Worm (Caenorhabditis elegans) whole organism, midembryonic: ENCODE data around the gene K10B3.5.

Experiments
- T22C8.4 ChIP-seq: fragments of 200-800 bp; sonication (Bioruptor generic); IDR thresholded peaks from 2 replicates; pipeline ENCODE4 v1.3.6; 2022; ENCODE audit warnings: missing genetic modification characterization, missing compliant biosample characterization
- cog-1 ChIP-seq: sonication (generic microtip); optimal IDR thresholded peaks from 2 replicates; lab custom pipeline; 2016; ENCODE audit warnings: missing genetic modification characterization, missing compliant biosample characterization
- flt-1 ChIP-seq: fragments of 200-800 bp; sonication (Bioruptor generic); IDR thresholded peaks from 2 replicates; pipeline ENCODE4 v1.3.6; 2022; ENCODE audit warnings: missing genetic modification characterization, missing compliant biosample characterization
- klf-2 ChIP-seq: fragments of 200-800 bp; sonication (Bioruptor generic); conservative IDR thresholded peaks from 2 replicates; pipeline ENCODE4 v1.3.6; 2022; ENCODE audit warnings: missing genetic modification reagents, missing genetic modification characterization, missing compliant biosample characterization
- med-1 ChIP-seq: sonication (generic microtip); optimal IDR thresholded peaks from 2 replicates; lab custom pipeline; 2017; ENCODE audit warnings: missing genetic modification characterization, mild to moderate bottlenecking, missing compliant biosample characterization, antibody characterized with exemption, missing genetic modification reagents; ENCODE audit not compliant: insufficient read depth
- ref-1 ChIP-seq: fragments of 200-800 bp; sonication (Bioruptor generic); conservative IDR thresholded peaks from 2 replicates; pipeline ENCODE4 v1.3.6; 2022; ENCODE audit warnings: missing genetic modification reagents, missing genetic modification characterization, missing compliant biosample characterization
- tab-1 ChIP-seq: fragments of 200-800 bp; sonication (Bioruptor generic); IDR thresholded peaks from 2 replicates; pipeline ENCODE4 v1.3.6; 2022; ENCODE audit warnings: missing genetic modification characterization, missing compliant biosample characterization
- ztf-23 ChIP-seq: fragments of 200-800 bp; sonication (Bioruptor generic); IDR thresholded peaks from 2 replicates; pipeline ENCODE4 v1.3.6; 2022; ENCODE audit warnings: missing genetic modification reagents, missing genetic modification characterization, missing compliant biosample characterization
- ztf-29 ChIP-seq: fragments of 200-800 bp; sonication (Bioruptor generic); IDR thresholded peaks from 2 replicates; pipeline ENCODE4 v1.3.6; 2022; ENCODE audit warnings: missing genetic modification reagents, missing genetic modification characterization, missing compliant biosample characterization

The K10B3.5 gene

DNA sequence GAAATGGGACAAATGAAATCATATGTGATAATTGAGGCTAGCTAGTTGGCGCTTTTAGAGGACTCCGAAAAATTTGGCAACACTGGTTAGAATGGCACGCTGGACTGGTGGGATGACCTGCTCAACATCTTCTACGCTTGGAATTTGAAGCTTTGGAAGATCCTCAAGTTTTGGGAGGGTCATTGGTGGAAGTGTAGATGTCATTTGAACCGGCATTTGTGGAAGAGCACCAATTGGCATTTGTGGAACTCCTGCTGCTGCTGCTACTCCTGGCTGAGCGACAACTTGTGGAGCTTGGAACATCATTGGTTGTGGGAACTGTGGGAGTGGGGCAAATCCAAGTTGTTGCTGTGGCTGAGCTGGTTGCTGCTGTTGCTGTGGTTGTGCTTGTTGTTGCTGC is 13.8 kb downstream of the K10B3.5 start:
- TF ChIP-seq flt-1 (GFP tag; lab: Robert Waterston, UW) (no peak), ztf-29 (GFP tag; lab: Robert Waterston, UW) (no peak), med-1 (GFP tag; lab: Kevin White, UChicago) (no peak)

DNA sequence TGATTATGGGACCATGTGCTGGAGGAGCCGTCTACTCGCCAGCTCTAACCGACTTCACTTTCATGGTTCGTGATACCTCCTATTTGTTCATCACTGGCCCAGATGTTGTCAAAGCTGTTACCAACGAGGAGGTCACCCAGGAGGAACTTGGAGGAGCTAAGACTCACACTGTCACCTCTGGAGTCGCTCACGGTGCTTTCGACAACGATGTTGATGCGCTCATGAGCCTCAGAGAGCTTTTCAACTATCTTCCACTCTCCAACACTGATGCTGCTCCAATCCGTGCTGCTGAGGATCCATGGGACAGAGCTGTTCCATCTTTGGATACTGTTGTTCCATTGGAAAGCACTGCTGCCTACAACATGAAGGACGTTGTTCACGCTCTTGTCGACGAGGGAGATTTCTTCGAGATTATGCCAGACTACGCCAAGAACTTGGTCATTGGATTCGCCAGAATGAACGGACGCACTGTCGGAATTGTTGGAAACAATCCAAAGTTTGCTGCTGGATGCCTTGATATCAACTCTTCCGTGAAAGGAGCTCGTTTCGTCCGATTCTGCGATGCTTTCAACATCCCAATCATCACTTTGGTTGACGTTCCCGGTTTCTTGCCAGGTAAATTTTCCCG is 15.0 kb downstream of the K10B3.5 start:
- TF ChIP-seq ref-1 (GFP tag; lab: Robert Waterston, UW) (no peak), tab-1 (no peak), ztf-23 (GFP tag; lab: Robert Waterston, UW) (no peak), klf-2 (GFP tag; lab: Robert Waterston, UW) (no peak), flt-1 (GFP tag; lab: Robert Waterston, UW) (no peak), cog-1 (tag; lab: Kevin White, UChicago) (no peak), ztf-29 (GFP tag; lab: Robert Waterston, UW) (no peak), T22C8.4 (no peak)

DNA sequence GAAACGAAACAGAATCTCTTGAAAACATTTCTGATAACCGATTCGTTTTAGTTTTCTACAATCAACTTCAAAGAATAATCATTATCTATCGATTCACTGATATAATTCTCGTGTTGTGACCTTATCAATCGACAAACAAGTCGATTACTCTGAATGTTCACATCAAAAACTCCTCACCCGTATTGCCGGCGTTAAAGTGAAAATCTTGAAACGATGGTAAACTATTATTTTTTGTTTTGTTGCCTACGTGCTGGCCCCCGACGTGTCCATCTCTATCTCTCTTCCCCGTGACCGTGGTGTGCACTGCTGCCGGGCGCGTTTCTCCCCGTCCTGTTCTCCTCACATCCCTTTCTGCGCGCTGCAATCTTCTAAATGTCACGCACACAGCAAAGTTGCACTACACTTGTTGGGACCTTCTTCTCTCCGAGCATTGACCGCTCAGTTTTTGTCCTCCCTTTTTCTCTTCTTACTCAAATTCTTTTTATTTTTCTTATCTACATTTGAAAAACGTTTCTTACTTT is 16.3 kb downstream of the K10B3.5 start:
- TF ChIP-seq cog-1 (tag; lab: Kevin White, UChicago) (no peak), flt-1 (GFP tag; lab: Robert Waterston, UW) (no peak), klf-2 (GFP tag; lab: Robert Waterston, UW) (no peak), ztf-23 (GFP tag; lab: Robert Waterston, UW) (no peak), ref-1 (GFP tag; lab: Robert Waterston, UW) (no peak), ztf-29 (GFP tag; lab: Robert Waterston, UW) (no peak), T22C8.4 (no peak), tab-1 (no peak), med-1 (GFP tag; lab: Kevin White, UChicago) (no peak)

DNA sequence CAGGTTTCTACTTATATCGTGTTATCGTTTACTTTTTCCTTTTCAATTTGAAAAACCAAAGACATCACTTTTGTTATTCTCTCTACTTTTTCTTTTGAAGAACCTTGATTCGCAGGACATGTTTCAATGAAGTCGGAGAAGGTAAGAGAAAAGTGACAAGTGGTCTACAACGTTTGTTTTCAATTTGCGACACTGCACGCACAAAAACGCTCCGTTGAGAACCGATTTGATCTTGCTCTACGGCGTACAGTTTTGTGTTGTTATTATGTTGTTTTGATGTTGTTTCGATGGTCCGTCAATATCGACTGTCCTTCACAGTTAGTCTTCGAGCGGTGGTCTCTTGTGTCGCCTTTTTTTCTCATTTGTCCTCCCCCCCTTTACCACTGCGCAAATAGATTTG is 16.9 kb downstream of the K10B3.5 start, which contains the start of gene pccb-1:
pccb-1 (plus strand) TSS at position 127 of the 400 bp plus-strand sequence.
- no peak for TF ChIP-seq ref-1 (GFP tag; lab: Robert Waterston, UW)

DNA sequence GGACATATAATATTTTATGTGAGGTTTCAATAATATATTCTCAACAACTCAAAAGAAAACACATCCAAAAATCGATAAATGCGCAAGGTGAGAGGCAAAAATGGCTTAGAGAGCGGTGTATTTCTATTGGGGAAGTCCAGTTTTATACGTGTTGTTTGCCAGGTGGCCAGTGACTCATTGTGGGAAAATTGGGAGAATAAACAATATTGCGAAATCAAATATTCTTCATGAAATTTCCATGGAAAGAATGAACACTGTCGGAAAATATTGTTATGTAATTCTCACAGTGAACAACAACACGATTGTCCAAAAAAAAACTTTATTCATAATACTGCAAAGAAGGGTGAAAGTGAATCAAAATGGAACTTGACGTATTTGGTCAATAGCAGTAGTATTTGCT is 18.6 kb downstream of the K10B3.5 start:
- no peak for TF ChIP-seq ztf-23 (GFP tag; lab: Robert Waterston, UW)
- TF ChIP-seq ref-1 (GFP tag; lab: Robert Waterston, UW) = no peak
- TF ChIP-seq klf-2 (GFP tag; lab: Robert Waterston, UW) = no peak
- no peak for TF ChIP-seq T22C8.4
- TF ChIP-seq tab-1 = no peak
- no peak for TF ChIP-seq flt-1 (GFP tag; lab: Robert Waterston, UW)
- no peak for TF ChIP-seq med-1 (GFP tag; lab: Kevin White, UChicago)
- no peak for TF ChIP-seq cog-1 (tag; lab: Kevin White, UChicago)
- no peak for TF ChIP-seq ztf-29 (GFP tag; lab: Robert Waterston, UW)

DNA sequence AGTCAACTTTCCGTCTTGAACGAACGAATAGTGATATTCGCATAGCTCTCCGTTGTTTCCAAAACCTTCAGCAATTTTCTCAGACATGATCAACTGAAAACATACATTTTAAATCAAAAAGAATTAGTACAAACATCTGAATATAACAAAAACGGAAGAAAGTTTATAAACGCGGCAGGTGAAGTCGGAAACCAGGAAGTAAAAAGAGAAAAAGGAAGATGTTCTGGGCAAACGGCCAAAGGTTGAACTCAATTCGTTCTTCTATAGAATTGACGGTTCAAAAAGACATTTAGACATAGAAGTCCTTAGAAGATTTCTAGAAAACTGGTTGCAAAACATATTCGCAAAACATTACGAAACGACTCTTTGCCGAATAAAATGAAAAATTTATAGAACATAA is 19.0 kb downstream of the K10B3.5 start, which contains the start of gene F52E4.5:
F52E4.5 (minus strand) TSS at position 101 of the 400 bp plus-strand sequence.
- TF ChIP-seq ztf-29 (GFP tag; lab: Robert Waterston, UW) (no peak), ztf-23 (GFP tag; lab: Robert Waterston, UW) (no peak), T22C8.4 (no peak), klf-2 (GFP tag; lab: Robert Waterston, UW) (no peak), tab-1 (no peak), ref-1 (GFP tag; lab: Robert Waterston, UW) (no peak), flt-1 (GFP tag; lab: Robert Waterston, UW) (no peak), cog-1 (tag; lab: Kevin White, UChicago) (no peak), med-1 (GFP tag; lab: Kevin White, UChicago) (no peak)

DNA sequence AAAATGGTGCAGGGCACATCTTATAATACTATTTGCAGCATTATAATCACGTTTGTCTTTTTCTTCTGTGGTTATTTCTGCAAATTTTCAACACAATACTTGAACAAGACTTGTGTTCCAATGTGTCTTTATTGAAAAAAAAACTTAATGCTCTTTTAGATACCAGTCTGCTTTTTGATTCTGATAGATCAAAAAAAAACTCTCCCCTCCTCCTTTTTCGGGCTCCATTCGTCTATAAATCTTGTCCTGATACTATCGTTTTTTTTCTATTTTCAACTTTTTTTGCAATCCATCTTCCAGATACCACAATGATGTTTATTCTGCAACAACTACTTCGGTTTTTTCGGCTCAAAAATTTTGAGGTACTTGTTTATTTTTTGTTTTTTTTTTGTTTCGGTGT is 25.5 kb downstream of the K10B3.5 start, which contains the start of gene twk-16:
twk-16 (plus strand) TSS at position 301 of the 400 bp plus-strand sequence.
- no peak for TF ChIP-seq ref-1 (GFP tag; lab: Robert Waterston, UW)
- no peak for TF ChIP-seq ztf-29 (GFP tag; lab: Robert Waterston, UW)
- TF ChIP-seq ztf-23 (GFP tag; lab: Robert Waterston, UW) = no peak
- no peak for TF ChIP-seq cog-1 (tag; lab: Kevin White, UChicago)
- TF ChIP-seq med-1 (GFP tag; lab: Kevin White, UChicago) = no peak
- TF ChIP-seq tab-1 = no peak
- no peak for TF ChIP-seq flt-1 (GFP tag; lab: Robert Waterston, UW)
- no peak for TF ChIP-seq klf-2 (GFP tag; lab: Robert Waterston, UW)
- TF ChIP-seq T22C8.4 = no peak

DNA sequence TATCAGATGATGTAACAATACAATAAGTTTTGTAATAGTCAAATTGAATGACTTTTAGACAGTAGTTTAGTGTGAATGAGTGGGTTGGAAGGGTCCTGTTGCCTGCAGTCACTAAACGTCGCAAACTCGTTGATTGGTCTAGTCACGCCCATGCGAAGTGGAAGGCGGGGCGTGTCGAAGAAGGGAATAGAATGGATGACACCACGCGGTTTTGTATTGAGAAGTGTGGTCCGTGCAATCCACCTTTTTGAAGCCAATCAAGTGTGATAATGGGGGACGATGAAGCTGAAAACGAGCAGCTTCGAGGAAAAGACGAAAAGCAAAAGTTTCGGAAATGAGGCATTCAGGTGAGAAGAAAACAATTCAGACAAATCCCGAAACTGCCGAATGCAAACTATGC is 36.0 kb downstream of the K10B3.5 start, which contains the start of gene ceh-31:
ceh-31 (minus strand) TSS at position 101 of the 400 bp plus-strand sequence.
- TF ChIP-seq flt-1 (GFP tag; lab: Robert Waterston, UW) = no peak
- TF ChIP-seq tab-1 = no peak
- no peak for TF ChIP-seq ztf-23 (GFP tag; lab: Robert Waterston, UW)
- no peak for TF ChIP-seq cog-1 (tag; lab: Kevin White, UChicago)
- TF ChIP-seq med-1 (GFP tag; lab: Kevin White, UChicago) = no peak
- no peak for TF ChIP-seq ref-1 (GFP tag; lab: Robert Waterston, UW)
- no peak for TF ChIP-seq klf-2 (GFP tag; lab: Robert Waterston, UW)
- TF ChIP-seq T22C8.4 = no peak
- TF ChIP-seq ztf-29 (GFP tag; lab: Robert Waterston, UW) = no peak

DNA sequence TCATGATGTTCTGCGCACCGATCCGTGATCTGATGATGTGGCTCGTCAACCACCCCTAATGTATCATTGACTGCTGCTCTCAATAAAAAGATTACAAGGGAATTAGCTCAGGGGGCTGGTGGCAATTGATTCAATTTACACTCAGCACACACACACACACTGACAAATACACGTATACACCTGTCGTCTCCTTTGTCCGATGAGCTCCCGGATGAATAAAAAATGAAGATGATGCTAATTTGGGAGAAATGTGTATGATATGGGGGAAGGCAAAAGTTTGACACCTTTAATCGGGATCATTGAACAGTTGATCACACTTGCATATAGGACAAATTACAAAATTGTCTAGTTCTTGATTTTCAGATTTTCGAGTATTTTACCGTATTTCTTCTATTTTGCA is 39.2 kb downstream of the K10B3.5 start:
- TF ChIP-seq T22C8.4 = no peak
- TF ChIP-seq flt-1 (GFP tag; lab: Robert Waterston, UW) = no peak
- TF ChIP-seq cog-1 (tag; lab: Kevin White, UChicago) = no peak
- no peak for TF ChIP-seq klf-2 (GFP tag; lab: Robert Waterston, UW)
- no peak for TF ChIP-seq tab-1
- no peak for TF ChIP-seq med-1 (GFP tag; lab: Kevin White, UChicago)
- no peak for TF ChIP-seq ztf-29 (GFP tag; lab: Robert Waterston, UW)
- TF ChIP-seq ztf-23 (GFP tag; lab: Robert Waterston, UW) = no peak
- no peak for TF ChIP-seq ref-1 (GFP tag; lab: Robert Waterston, UW)
